Worm (Caenorhabditis elegans) whole organism, L4 larva: ENCODE data around the gene nspc-15.

Experiments used
- F10B5.3 ChIP-seq: sonication (generic microtip); optimal IDR thresholded peaks from 2 replicates; lab custom pipeline; 2016; ENCODE audit warnings: mild to moderate bottlenecking, missing genetic modification characterization, missing compliant biosample characterization
- F37D6.2 ChIP-seq: sonication (generic microtip); optimal IDR thresholded peaks from 2 replicates; lab custom pipeline; 2016; ENCODE audit warnings: mild to moderate bottlenecking, missing genetic modification characterization, missing compliant biosample characterization
- R02D3.7 ChIP-seq: fragments of 150-350 bp; sonication (generic microtip); optimal IDR thresholded peaks from 3 replicates; lab custom pipeline; 2014; ENCODE audit warnings: missing biosample characterization, missing genetic modification characterization
- T26A8.4 ChIP-seq: fragments of 200-800 bp; sonication (Bioruptor generic); IDR thresholded peaks from 2 replicates; pipeline ENCODE4 v1.3.6; 2022; ENCODE audit warnings: missing genetic modification characterization, missing compliant biosample characterization
- Y5F2A.4 ChIP-seq: fragments of 200-800 bp; sonication (Bioruptor generic); optimal IDR thresholded peaks from 2 replicates; lab custom pipeline; 2018; ENCODE audit warnings: mild to moderate bottlenecking, missing genetic modification characterization, missing compliant biosample characterization
- Y75B8A.6 ChIP-seq: fragments of 200-800 bp; sonication (Bioruptor generic); IDR thresholded peaks from 2 replicates; pipeline ENCODE4 v1.3.6; 2022; ENCODE audit warnings: missing genetic modification reagents, missing genetic modification characterization, missing compliant biosample characterization
- ZK546.5 ChIP-seq, 2 experiments: sonication (generic microtip); optimal IDR thresholded peaks; 2 replicates each; lab custom pipeline; 2017; ENCODE audit warnings: missing biosample characterization in 2 of 2, missing genetic modification characterization in 2 of 2
- aha-1 ChIP-seq: fragments of 150-350 bp; peaks from one replicate; lab custom pipeline; 2014; ENCODE audit warnings: missing biosample characterization, missing genetic modification characterization
- aly-2 ChIP-seq: sonication (generic microtip); optimal IDR thresholded peaks from 2 replicates; lab custom pipeline; 2018; ENCODE audit warnings: missing biosample characterization, missing genetic modification characterization
- arid-1 ChIP-seq: fragments of 200-800 bp; sonication (Bioruptor generic); conservative IDR thresholded peaks from 2 replicates; pipeline ENCODE4 v1.3.6; 2022; ENCODE audit warnings: missing genetic modification reagents, missing genetic modification characterization, missing compliant biosample characterization
- ceh-20 ChIP-seq: fragments of 200-800 bp; sonication (Bioruptor generic); IDR thresholded peaks from 2 replicates; pipeline ENCODE4 v1.3.6; 2022; ENCODE audit warnings: missing genetic modification reagents, missing genetic modification characterization, missing compliant biosample characterization
- ceh-28 ChIP-seq: fragments of 150-350 bp; optimal IDR thresholded peaks from 2 replicates; lab custom pipeline; 2014; ENCODE audit warnings: missing biosample characterization, missing genetic modification reagents, missing genetic modification characterization
- ceh-32 ChIP-seq: sonication (generic microtip); optimal IDR thresholded peaks from 2 replicates; lab custom pipeline; 2016; ENCODE audit warnings: mild to moderate bottlenecking, missing genetic modification characterization, missing compliant biosample characterization; ENCODE audit not compliant: poor library complexity
- ceh-62 ChIP-seq: sonication (generic microtip); optimal IDR thresholded peaks from 2 replicates; lab custom pipeline; 2017; ENCODE audit warnings: missing biosample characterization, missing genetic modification characterization
- cey-2 ChIP-seq: sonication (generic microtip); optimal IDR thresholded peaks from 3 replicates; lab custom pipeline; 2017; ENCODE audit warnings: missing genetic modification characterization, mild to moderate bottlenecking, missing compliant biosample characterization, antibody characterized with exemption, borderline replicate concordance; ENCODE audit not compliant: insufficient read depth
- daf-8 ChIP-seq: fragments of 200-800 bp; sonication (Bioruptor generic); IDR thresholded peaks from 2 replicates; pipeline ENCODE4 v1.3.6; 2022; ENCODE audit warnings: missing genetic modification characterization, missing compliant biosample characterization
- dmd-8 ChIP-seq: fragments of 200-800 bp; sonication (Bioruptor generic); IDR thresholded peaks from 2 replicates; pipeline ENCODE4 v1.3.6; 2022; ENCODE audit warnings: missing genetic modification characterization, missing compliant biosample characterization
- dmd-9 ChIP-seq: fragments of 200-800 bp; sonication (Bioruptor generic); IDR thresholded peaks from 2 replicates; pipeline ENCODE4 v1.3.6; 2022; ENCODE audit warnings: missing genetic modification reagents, missing genetic modification characterization, missing compliant biosample characterization
- duxl-1 ChIP-seq: sonication (generic microtip); optimal IDR thresholded peaks from 2 replicates; lab custom pipeline; 2016; ENCODE audit warnings: mild to moderate bottlenecking, missing genetic modification characterization, moderate library complexity, missing compliant biosample characterization; ENCODE audit not compliant: poor library complexity
- dve-1 ChIP-seq: sonication (generic microtip); optimal IDR thresholded peaks from 2 replicates; lab custom pipeline; 2017; ENCODE audit warnings: antibody characterized with exemption, mild to moderate bottlenecking, missing genetic modification characterization, missing compliant biosample characterization; ENCODE audit not compliant: insufficient read depth
- egl-43 ChIP-seq: fragments of 200-800 bp; sonication (Bioruptor generic); IDR thresholded peaks from 2 replicates; pipeline ENCODE4 v1.3.6; 2022; ENCODE audit warnings: missing genetic modification reagents, missing genetic modification characterization, missing compliant biosample characterization
- gei-8 ChIP-seq: fragments of 200-800 bp; sonication (Bioruptor generic); optimal IDR thresholded peaks from 2 replicates; lab custom pipeline; 2018; ENCODE audit warnings: mild to moderate bottlenecking, missing genetic modification characterization, missing compliant biosample characterization
- hmg-1.1 ChIP-seq: fragments of 200-800 bp; sonication (Bioruptor generic); IDR thresholded peaks from 2 replicates; pipeline ENCODE4 v1.3.6; 2022; ENCODE audit warnings: missing genetic modification reagents, missing genetic modification characterization, missing compliant biosample characterization
- lir-3 ChIP-seq: sonication (generic microtip); optimal IDR thresholded peaks from 2 replicates; lab custom pipeline; 2016; ENCODE audit warnings: mild to moderate bottlenecking, missing genetic modification characterization, missing compliant biosample characterization
- lsy-2 ChIP-seq, 2 experiments: fragments of 150-350 bp in 1 of 2; sonication (generic microtip) in 1 of 2; optimal IDR thresholded peaks; 2 replicates each; lab custom pipeline; 2014 to 2017; ENCODE audit warnings: missing biosample characterization in 2 of 2, missing genetic modification characterization in 2 of 2
- mdt-29 ChIP-seq: fragments of 200-800 bp; sonication (Bioruptor generic); IDR thresholded peaks from 2 replicates; pipeline ENCODE4 v1.3.6; 2022; ENCODE audit warnings: missing genetic modification reagents, missing genetic modification characterization, missing compliant biosample characterization
- mes-2 ChIP-seq: sonication (generic microtip); optimal IDR thresholded peaks from 2 replicates; lab custom pipeline; 2016; ENCODE audit warnings: missing genotype, mild to moderate bottlenecking, missing genetic modification characterization, missing compliant biosample characterization; ENCODE audit not compliant: poor library complexity, severe bottlenecking
- nhr-237 ChIP-seq: sonication (generic microtip); optimal IDR thresholded peaks from 2 replicates; lab custom pipeline; 2017; ENCODE audit warnings: missing biosample characterization, missing genetic modification characterization
- nhr-28 ChIP-seq: fragments of 150-350 bp; optimal IDR thresholded peaks from 2 replicates; lab custom pipeline; 2014; ENCODE audit warnings: missing biosample characterization, missing genetic modification characterization
- nhr-42 ChIP-seq: fragments of 200-800 bp; sonication (Bioruptor generic); IDR thresholded peaks from 2 replicates; pipeline ENCODE4 v1.3.6; 2022; ENCODE audit warnings: missing genetic modification characterization, missing compliant biosample characterization
- nhr-6 ChIP-seq: fragments of 150-350 bp; optimal IDR thresholded peaks from 2 replicates; lab custom pipeline; 2014; ENCODE audit warnings: missing biosample characterization, missing genetic modification characterization
- nhr-76 ChIP-seq: fragments of 150-350 bp; optimal IDR thresholded peaks from 2 replicates; lab custom pipeline; 2014; ENCODE audit warnings: missing biosample characterization, missing genetic modification characterization
- nhr-77 ChIP-seq: fragments of 150-350 bp; optimal IDR thresholded peaks from 2 replicates; lab custom pipeline; 2014; ENCODE audit warnings: missing biosample characterization, missing genetic modification characterization
- pha-4 ChIP-seq, 2 experiments: fragments of 150-350 bp in 1 of 2; fragments of 200-800 bp in 1 of 2; sonication (Bioruptor generic) in 1 of 2; IDR thresholded peaks in 1 of 2; optimal IDR thresholded peaks in 1 of 2; 2 replicates each; pipeline versions ENCODE4 v1.3.6 to Lab custom; 2014 to 2022; ENCODE audit warnings: missing genetic modification characterization in 2 of 2, missing genetic modification reagents in 2 of 2, missing biosample characterization in 1 of 2, missing compliant biosample characterization in 1 of 2
- saeg-2 ChIP-seq: fragments of 200-800 bp; sonication (Bioruptor generic); IDR thresholded peaks from 2 replicates; pipeline ENCODE4 v1.3.6; 2022; ENCODE audit warnings: missing genetic modification reagents, missing genetic modification characterization, missing compliant biosample characterization
- skn-1 ChIP-seq: fragments of 150-350 bp; optimal IDR thresholded peaks from 2 replicates; lab custom pipeline; 2014; ENCODE audit warnings: missing biosample characterization, missing genetic modification characterization
- spr-3 ChIP-seq: fragments of 200-800 bp; sonication (Bioruptor generic); optimal IDR thresholded peaks from 2 replicates; lab custom pipeline; 2018; ENCODE audit warnings: mild to moderate bottlenecking, missing genetic modification characterization, missing compliant biosample characterization
- tag-97 ChIP-seq: fragments of 200-800 bp; sonication (Bioruptor generic); IDR thresholded peaks from 2 replicates; pipeline ENCODE4 v1.3.6; 2022; ENCODE audit warnings: missing genetic modification characterization, missing compliant biosample characterization
- unc-62 ChIP-seq, 3 experiments: fragments of 150-350 bp in 1 of 3; sonication (generic microtip); optimal IDR thresholded peaks in 2 of 3; peaks in 1 of 3; 1 replicate in 1 of 3; 2 replicates in 2 of 3; lab custom pipeline; 2014 to 2017; ENCODE audit warnings: missing biosample characterization in 3 of 3, missing genetic modification characterization in 3 of 3, missing genetic modification reagents in 3 of 3, missing genotype in 1 of 3
- vab-7 ChIP-seq: fragments of 200-800 bp; sonication (Bioruptor generic); IDR thresholded peaks from 2 replicates; pipeline ENCODE4 v1.3.6; 2022; ENCODE audit warnings: missing genetic modification reagents, missing genetic modification characterization, missing compliant biosample characterization
- zag-1 ChIP-seq: fragments of 150-350 bp; optimal IDR thresholded peaks from 2 replicates; lab custom pipeline; 2014; ENCODE audit warnings: missing biosample characterization, missing genetic modification characterization
- zfp-2 ChIP-seq: sonication (generic microtip); optimal IDR thresholded peaks from 2 replicates; lab custom pipeline; 2016; ENCODE audit warnings: mild to moderate bottlenecking, missing genetic modification characterization, missing compliant biosample characterization
- zfp-3 ChIP-seq: fragments of 200-800 bp; sonication (Bioruptor generic); conservative IDR thresholded peaks from 2 replicates; pipeline ENCODE4 v1.3.6; 2022; ENCODE audit warnings: missing genetic modification reagents, missing genetic modification characterization, missing compliant biosample characterization

Gene nspc-15

DNA sequence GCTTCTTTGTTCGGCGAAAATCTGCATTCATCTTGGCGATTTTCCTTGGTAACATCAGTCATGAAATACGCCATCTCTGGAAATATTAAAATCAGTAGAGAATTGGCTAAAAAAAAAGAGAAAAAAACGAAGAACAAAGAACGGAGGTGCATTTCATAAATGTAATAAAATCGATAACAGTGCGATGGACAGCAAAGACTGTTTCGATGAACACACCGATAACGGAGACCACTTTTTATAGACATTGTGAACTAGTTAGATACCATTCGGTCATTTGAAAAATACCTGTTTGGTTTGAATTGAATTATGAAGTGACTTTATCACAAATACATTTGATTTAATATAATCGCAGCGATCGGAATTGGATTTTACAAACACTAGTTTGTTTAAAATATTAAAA is 7.7 kb upstream of the nspc-15 start, which contains the start of gene F42F12.4 (continued):
- TF ChIP-seq nhr-42 (no peak), R02D3.7 (tag; lab: Kevin White, UChicago) (no peak), ceh-28 (tag; lab: Kevin White, UChicago) (peak; percentile 7), aly-2 (tag; lab: Kevin White, UChicago) (no peak), lsy-2 (tag; optimal IDR thresholded peaks at IDR 0.05; lab: Kevin White, UChicago) (no peak), Y75B8A.6 (GFP tag; lab: Robert Waterston, UW) (no peak), Y5F2A.4 (no peak), ceh-32 (tag; lab: Kevin White, UChicago) (no peak), duxl-1 (tag; lab: Kevin White, UChicago) (no peak), unc-62 (GFP tag; optimal IDR thresholded peaks at IDR 0.05 in 1 of 2; lab: Kevin White, UChicago) (peak in 1 of 2 experiments; percentile 12), unc-62 (tag; optimal IDR thresholded peaks at IDR 0.05; lab: Kevin White, UChicago) (no peak), mes-2 (no peak), lir-3 (tag; lab: Kevin White, UChicago) (no peak), pha-4 (GFP tag; IDR thresholded peaks at IDR 0.05; lab: Robert Waterston, UW) (no peak), pha-4 (tag; optimal IDR thresholded peaks at IDR 0.05; lab: Kevin White, UChicago) (no peak), ceh-20 (GFP tag; lab: Robert Waterston, UW) (no peak), nhr-76 (tag; lab: Kevin White, UChicago) (no peak), F10B5.3 (tag; lab: Kevin White, UChicago) (no peak), spr-3 (GFP tag; lab: Kevin White, UChicago) (no peak), gei-8 (GFP tag; lab: Kevin White, UChicago) (no peak), vab-7 (GFP tag; lab: Robert Waterston, UW) (no peak), dmd-9 (no peak), saeg-2 (no peak), dmd-8 (GFP tag; lab: Robert Waterston, UW) (no peak), zfp-3 (GFP tag; lab: Robert Waterston, UW) (no peak), nhr-6 (tag; lab: Kevin White, UChicago) (no peak), aha-1 (tag; lab: Kevin White, UChicago) (no peak), zfp-2 (no peak), egl-43 (GFP tag; lab: Robert Waterston, UW) (no peak), nhr-237 (tag; lab: Kevin White, UChicago) (no peak), nhr-28 (peak; percentile 51), F37D6.2 (tag; lab: Kevin White, UChicago) (no peak), daf-8 (GFP tag; lab: Robert Waterston, UW) (no peak), arid-1 (no peak), cey-2 (tag; lab: Kevin White, UChicago) (no peak), skn-1 (tag; lab: Kevin White, UChicago) (no peak), T26A8.4 (GFP tag; lab: Robert Waterston, UW) (no peak), tag-97 (GFP tag; lab: Robert Waterston, UW) (no peak), mdt-29 (no peak), ZK546.5 (tag; optimal IDR thresholded peaks at IDR 0.05; lab: Kevin White, UChicago) (no peak), zag-1 (tag; lab: Kevin White, UChicago) (no peak), ceh-62 (tag; lab: Kevin White, UChicago) (no peak), hmg-1.1 (GFP tag; lab: Robert Waterston, UW) (no peak), nhr-77 (no peak), dve-1 (tag; lab: Kevin White, UChicago) (peak; percentile 26)
